Worm (Caenorhabditis elegans) whole organism, L3 larva: ENCODE results near the gene fat-5.

Experiments used
- ZK546.5 ChIP-seq: sonication (generic microtip); optimal IDR thresholded peaks from 2 replicates; lab custom pipeline; 2017; ENCODE audit warnings: missing biosample characterization, missing genetic modification characterization
- aly-2 ChIP-seq: fragments of 150-350 bp; optimal IDR thresholded peaks from 2 replicates; lab custom pipeline; 2014; ENCODE audit warnings: missing biosample characterization, missing genetic modification characterization
- ama-1 ChIP-seq: fragments of 150-350 bp; optimal IDR thresholded peaks from 2 replicates; lab custom pipeline; 2018
- ceh-9 ChIP-seq: sonication (generic microtip); optimal IDR thresholded peaks from 2 replicates; lab custom pipeline; 2018; ENCODE audit warnings: missing biosample characterization, missing genetic modification characterization
- daf-12 ChIP-seq: fragments of 150-350 bp; optimal IDR thresholded peaks from 2 replicates; lab custom pipeline; 2014; ENCODE audit warnings: missing biosample characterization, missing genetic modification reagents, missing genetic modification characterization
- egl-5 ChIP-seq: fragments of 150-350 bp; optimal IDR thresholded peaks from 2 replicates; lab custom pipeline; 2017; ENCODE audit warnings: missing biosample characterization, missing genetic modification reagents, missing genetic modification characterization, inconsistent platforms
- elt-1 ChIP-seq: fragments of 150-350 bp; optimal IDR thresholded peaks from 2 replicates; lab custom pipeline; 2014; ENCODE audit warnings: missing biosample characterization, missing genetic modification characterization
- elt-2 ChIP-seq: sonication (generic microtip); optimal IDR thresholded peaks from 2 replicates; lab custom pipeline; 2016; ENCODE audit warnings: missing genetic modification reagents, mild to moderate bottlenecking, missing genetic modification characterization, missing compliant biosample characterization
- fkh-2 ChIP-seq: fragments of 150-350 bp; optimal IDR thresholded peaks from 2 replicates; lab custom pipeline; 2014; ENCODE audit warnings: missing biosample characterization, missing genetic modification reagents, missing genetic modification characterization
- hmg-11 ChIP-seq: sonication (generic microtip); optimal IDR thresholded peaks from 2 replicates; lab custom pipeline; 2016; ENCODE audit warnings: missing genetic modification characterization, missing compliant biosample characterization
- lin-39 ChIP-seq: fragments of 150-350 bp; optimal IDR thresholded peaks from 2 replicates; lab custom pipeline; 2018; ENCODE audit warnings: missing biosample characterization, missing genetic modification reagents, missing genetic modification characterization
- lsy-12 ChIP-seq: sonication (generic microtip); optimal IDR thresholded peaks from 2 replicates; lab custom pipeline; 2016; ENCODE audit warnings: mild to moderate bottlenecking, missing genetic modification characterization, missing compliant biosample characterization
- mdl-1 ChIP-seq: fragments of 150-350 bp; optimal IDR thresholded peaks from 2 replicates; lab custom pipeline; 2014; ENCODE audit warnings: missing biosample characterization, missing genetic modification characterization
- mml-1 ChIP-seq: fragments of 150-350 bp; sonication (generic microtip); optimal IDR thresholded peaks from 3 replicates; lab custom pipeline; 2014; ENCODE audit warnings: missing biosample characterization, missing genetic modification characterization
- nfya-1 ChIP-seq: sonication (generic microtip); optimal IDR thresholded peaks from 2 replicates; lab custom pipeline; 2017; ENCODE audit warnings: missing genetic modification characterization, mild to moderate bottlenecking, missing compliant biosample characterization, antibody characterized with exemption, moderate library complexity; ENCODE audit not compliant: insufficient read depth
- nhr-11 ChIP-seq: fragments of 150-350 bp; optimal IDR thresholded peaks from 2 replicates; lab custom pipeline; 2014; ENCODE audit warnings: missing biosample characterization, missing genetic modification characterization
- nhr-12 ChIP-seq: fragments of 150-350 bp; optimal IDR thresholded peaks from 2 replicates; lab custom pipeline; 2014; ENCODE audit warnings: missing biosample characterization, missing genetic modification characterization
- nhr-25 ChIP-seq: sonication (generic microtip); optimal IDR thresholded peaks from 2 replicates; lab custom pipeline; 2017; ENCODE audit warnings: missing biosample characterization, missing genetic modification characterization
- nhr-77 ChIP-seq: fragments of 150-350 bp; optimal IDR thresholded peaks from 2 replicates; lab custom pipeline; 2014; ENCODE audit warnings: missing biosample characterization, missing genetic modification characterization
- pqm-1 ChIP-seq: fragments of 150-350 bp; optimal IDR thresholded peaks from 2 replicates; lab custom pipeline; 2017; ENCODE audit warnings: missing biosample characterization, missing genetic modification characterization, inconsistent platforms
- skn-1 ChIP-seq: fragments of 150-350 bp; optimal IDR thresholded peaks from 2 replicates; lab custom pipeline; 2014; ENCODE audit warnings: missing biosample characterization, missing genetic modification characterization
- snpc-4 ChIP-seq: fragments of 150-350 bp; optimal IDR thresholded peaks from 2 replicates; lab custom pipeline; 2014; ENCODE audit warnings: missing biosample characterization, missing genetic modification characterization
- tbx-2 ChIP-seq: sonication (generic microtip); optimal IDR thresholded peaks from 2 replicates; lab custom pipeline; 2016; ENCODE audit warnings: mild to moderate bottlenecking, missing genetic modification characterization, missing compliant biosample characterization
- unc-62 ChIP-seq: fragments of 150-350 bp; sonication (generic microtip); optimal IDR thresholded peaks from 4 replicates; lab custom pipeline; 2014; ENCODE audit warnings: missing biosample characterization, missing genetic modification reagents, missing genetic modification characterization
- zag-1 ChIP-seq: fragments of 150-350 bp; optimal IDR thresholded peaks from 2 replicates; lab custom pipeline; 2014; ENCODE audit warnings: missing biosample characterization, missing genetic modification characterization

Gene fat-5

ce11 chrV:17765077-17765476 lies 40.3 kb downstream of the fat-5 start, which contains the start of the genes C47A10.16 and srh-283:
Gene C47A10.16, minus strand, starts transcription at chrV:17765177.
Gene srh-283, plus strand, starts transcription at chrV:17765348.
- TF ChIP-seq ama-1 (lab: Kevin White, UChicago), result no peak

DNA sequence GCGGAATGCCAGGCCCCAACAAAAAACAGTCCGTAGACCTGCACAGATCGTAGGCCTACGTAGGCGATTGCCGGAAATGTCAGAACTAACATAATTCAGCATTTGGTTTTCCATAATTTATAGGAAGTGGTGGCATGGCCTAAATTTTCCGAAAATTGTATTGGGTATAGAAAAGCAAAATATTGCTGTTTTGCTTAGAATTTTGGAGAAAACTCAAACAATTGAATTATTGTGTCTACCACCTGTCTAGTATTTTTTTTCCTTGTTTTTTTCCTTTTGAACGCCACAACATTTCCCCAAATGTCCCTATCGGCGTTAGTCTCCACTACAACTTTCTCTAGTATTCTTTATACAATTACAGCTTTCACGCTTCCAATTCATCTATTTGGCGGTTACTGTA lies 42.4 kb downstream of the fat-5 start, which contains the start of gene srh-284:
Gene srh-284, plus strand, starts transcription at position 301 of the 400 bp plus-strand sequence.
- TF ChIP-seq elt-2 (tag; lab: Kevin White, UChicago), result no peak
- no peak for TF ChIP-seq hmg-11 (tag; lab: Kevin White, UChicago)
- TF ChIP-seq nhr-12 (tag; lab: Kevin White, UChicago), result no peak
- no peak for TF ChIP-seq daf-12 (tag; lab: Kevin White, UChicago)
- TF ChIP-seq ZK546.5 (tag; lab: Kevin White, UChicago), result no peak
- TF ChIP-seq lin-39 (tag; lab: Kevin White, UChicago), result no peak
- TF ChIP-seq, all 47 proteins: peak for 0

ce11 chrV:17767768-17768167 lies 43.0 kb downstream of the fat-5 start:
- no peak for TF ChIP-seq nfya-1 (tag; lab: Kevin White, UChicago)

DNA sequence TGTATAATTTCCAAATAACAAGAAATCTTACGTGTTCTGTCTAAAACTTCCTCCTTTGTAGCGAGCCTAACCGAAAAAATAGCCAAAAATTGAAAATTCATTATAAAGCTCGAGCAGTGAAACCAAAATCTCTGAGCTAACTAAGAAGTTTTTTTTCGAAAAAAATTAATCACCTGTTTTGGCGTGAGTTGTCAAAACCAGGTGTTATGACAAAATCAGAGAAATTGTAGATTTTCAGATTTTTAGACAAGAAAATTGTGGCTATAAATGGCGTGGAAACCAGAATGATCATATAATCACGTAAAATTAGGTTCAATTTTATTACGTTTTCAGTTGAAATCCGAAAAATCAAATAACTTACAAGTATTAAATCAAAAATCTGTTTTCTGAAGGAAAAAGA lies 48.3 kb downstream of the fat-5 start, which contains the start of gene sre-21:
Gene sre-21, minus strand, starts transcription at position 101 of the 400 bp plus-strand sequence.
- no peak for TF ChIP-seq ceh-9 (tag; lab: Kevin White, UChicago)
- TF ChIP-seq egl-5 (tag; lab: Kevin White, UChicago), result no peak
- no peak for TF ChIP-seq mml-1 (tag; lab: Kevin White, UChicago)
- no peak for TF ChIP-seq tbx-2
- no peak for TF ChIP-seq pqm-1
- TF ChIP-seq nfya-1 (tag; lab: Kevin White, UChicago), result no peak
- no peak for TF ChIP-seq unc-62 (GFP tag; lab: Kevin White, UChicago)
- TF ChIP-seq skn-1 (tag; lab: Kevin White, UChicago), result no peak
- no peak for TF ChIP-seq lsy-12 (tag; lab: Kevin White, UChicago)
- no peak for TF ChIP-seq nhr-25 (tag; lab: Kevin White, UChicago)
- no peak for TF ChIP-seq nhr-11 (tag; lab: Kevin White, UChicago)
- TF ChIP-seq elt-1 (tag; lab: Kevin White, UChicago), result no peak
- no peak for TF ChIP-seq aly-2 (tag; lab: Kevin White, UChicago)
- TF ChIP-seq zag-1 (tag; lab: Kevin White, UChicago), result no peak
- TF ChIP-seq mdl-1 (tag; lab: Kevin White, UChicago), result no peak
- TF ChIP-seq snpc-4, result no peak
- TF ChIP-seq fkh-2 (tag; lab: Kevin White, UChicago), result no peak
- TF ChIP-seq nhr-77 (tag; lab: Kevin White, UChicago), result no peak
